Fruit fly (Drosophila melanogaster): Measurements from ENCODE around the gene CG15571.

DNA sequence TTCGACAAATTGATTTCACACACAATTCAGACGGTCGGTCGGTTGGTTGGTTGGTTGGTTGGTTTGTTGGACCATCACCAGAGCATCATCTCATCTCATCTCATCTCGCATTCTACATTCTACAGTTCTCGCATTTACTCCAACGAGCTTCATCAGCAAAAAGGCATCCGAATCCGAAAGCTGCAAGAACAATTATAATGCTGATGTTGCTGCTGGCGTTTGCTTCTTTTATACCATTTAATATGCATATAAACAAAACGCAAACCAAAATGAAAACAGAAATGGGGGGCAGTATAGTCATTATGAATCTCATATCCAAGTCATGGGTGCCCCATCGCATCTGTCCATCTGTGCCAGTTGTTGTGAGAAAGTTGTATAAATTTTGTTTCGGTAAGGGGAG is 30.5 kb downstream of the CG15571 start:
- TF ChIP-seq CTCF (optimal IDR thresholded peaks at IDR 0.05) (no peak), CG8478 (optimal IDR thresholded peaks at IDR 0.05) (no peak)

All from S2 (cell line).